Worm (Caenorhabditis elegans) whole organism, mixed stage, embryonic: ENCODE data around the gene ubc-7.

Source experiments
- M03D4.4 ChIP-seq: sonication (generic microtip); optimal IDR thresholded peaks from 2 replicates; lab custom pipeline; 2017; ENCODE audit warnings: mild to moderate bottlenecking, missing genetic modification characterization, missing compliant biosample characterization
- bed-3 ChIP-seq: fragments of 200-800 bp; sonication (Bioruptor generic); optimal IDR thresholded peaks from 3 replicates; lab custom pipeline; 2018; ENCODE audit warnings: mild to moderate bottlenecking, missing genetic modification characterization, moderate library complexity, missing compliant biosample characterization
- blmp-1 ChIP-seq: fragments of 150-350 bp; optimal IDR thresholded peaks from 2 replicates; lab custom pipeline; 2014; ENCODE audit warnings: missing biosample characterization, missing genetic modification characterization
- ceh-39 ChIP-seq: fragments of 150-350 bp; optimal IDR thresholded peaks from 2 replicates; lab custom pipeline; 2014; ENCODE audit warnings: missing biosample characterization, missing genetic modification characterization
- ceh-43 ChIP-seq: fragments of 200-800 bp; sonication (Bioruptor generic); optimal IDR thresholded peaks from 2 replicates; lab custom pipeline; 2018; ENCODE audit warnings: mild to moderate bottlenecking, missing genetic modification characterization, moderate library complexity, missing compliant biosample characterization
- ces-1 ChIP-seq: fragments of 150-350 bp; optimal IDR thresholded peaks from 2 replicates; lab custom pipeline; 2014; ENCODE audit warnings: missing biosample characterization, missing genetic modification reagents, missing genetic modification characterization
- cnd-1 ChIP-seq: fragments of 200-800 bp; sonication (Bioruptor generic); optimal IDR thresholded peaks from 2 replicates; lab custom pipeline; 2018; ENCODE audit warnings: mild to moderate bottlenecking, missing genetic modification characterization, missing compliant biosample characterization
- drap-1 ChIP-seq: fragments of 200-800 bp; sonication (Bioruptor generic); optimal IDR thresholded peaks from 3 replicates; lab custom pipeline; 2018; ENCODE audit warnings: mild to moderate bottlenecking, missing genetic modification characterization, missing compliant biosample characterization
- elt-3 ChIP-seq: fragments of 150-350 bp; optimal IDR thresholded peaks from 2 replicates; lab custom pipeline; 2014; ENCODE audit warnings: missing biosample characterization, missing genetic modification characterization
- flh-1 ChIP-seq: fragments of 200-800 bp; sonication (Bioruptor generic); optimal IDR thresholded peaks from 2 replicates; lab custom pipeline; 2018; ENCODE audit warnings: mild to moderate bottlenecking, missing genetic modification characterization, moderate library complexity, missing compliant biosample characterization
- ham-2 ChIP-seq: fragments of 200-800 bp; sonication (Bioruptor generic); optimal IDR thresholded peaks from 2 replicates; lab custom pipeline; 2018; ENCODE audit warnings: mild to moderate bottlenecking, missing genetic modification characterization, missing compliant biosample characterization
- hlh-1 ChIP-seq: fragments of 150-350 bp; optimal IDR thresholded peaks from 2 replicates; lab custom pipeline; 2014; ENCODE audit warnings: missing biosample characterization, missing genetic modification reagents, missing genetic modification characterization
- lin-13 ChIP-seq: fragments of 150-350 bp; optimal IDR thresholded peaks from 2 replicates; lab custom pipeline; 2014; ENCODE audit warnings: missing biosample characterization, missing genetic modification characterization
- mab-5 ChIP-seq: fragments of 150-350 bp; optimal IDR thresholded peaks from 2 replicates; lab custom pipeline; 2014; ENCODE audit warnings: missing biosample characterization, missing genetic modification characterization
- nhr-12 ChIP-seq: fragments of 150-350 bp; optimal IDR thresholded peaks from 2 replicates; lab custom pipeline; 2014; ENCODE audit warnings: missing biosample characterization, missing genetic modification characterization
- nhr-76 ChIP-seq: sonication (generic microtip); optimal IDR thresholded peaks from 2 replicates; lab custom pipeline; 2017; ENCODE audit warnings: missing biosample characterization, missing genetic modification characterization
- pha-4 ChIP-seq: fragments of 150-350 bp; optimal IDR thresholded peaks from 2 replicates; lab custom pipeline; 2018; ENCODE audit warnings: missing biosample characterization, missing genetic modification reagents, missing genetic modification characterization
- sem-2 ChIP-seq: fragments of 200-800 bp; sonication (Bioruptor generic); optimal IDR thresholded peaks from 2 replicates; lab custom pipeline; 2018; ENCODE audit warnings: mild to moderate bottlenecking, missing genetic modification characterization, missing compliant biosample characterization
- snpc-4 ChIP-seq: fragments of 150-350 bp; optimal IDR thresholded peaks from 2 replicates; lab custom pipeline; 2014; ENCODE audit warnings: missing biosample characterization, missing genetic modification characterization
- tbx-8 ChIP-seq: fragments of 200-800 bp; sonication (Bioruptor generic); optimal IDR thresholded peaks from 2 replicates; lab custom pipeline; 2018; ENCODE audit warnings: mild to moderate bottlenecking, missing genetic modification characterization, moderate library complexity, missing compliant biosample characterization
- unc-39 ChIP-seq: fragments of 150-350 bp; optimal IDR thresholded peaks from 2 replicates; lab custom pipeline; 2014; ENCODE audit warnings: missing biosample characterization, missing genetic modification characterization
- zip-8 ChIP-seq: fragments of 150-350 bp; optimal IDR thresholded peaks from 2 replicates; lab custom pipeline; 2014; ENCODE audit warnings: missing biosample characterization, missing genetic modification characterization
- ztf-11 ChIP-seq: fragments of 150-350 bp; optimal IDR thresholded peaks from 2 replicates; lab custom pipeline; 2014; ENCODE audit warnings: missing biosample characterization, missing genetic modification characterization

The ubc-7 gene

DNA sequence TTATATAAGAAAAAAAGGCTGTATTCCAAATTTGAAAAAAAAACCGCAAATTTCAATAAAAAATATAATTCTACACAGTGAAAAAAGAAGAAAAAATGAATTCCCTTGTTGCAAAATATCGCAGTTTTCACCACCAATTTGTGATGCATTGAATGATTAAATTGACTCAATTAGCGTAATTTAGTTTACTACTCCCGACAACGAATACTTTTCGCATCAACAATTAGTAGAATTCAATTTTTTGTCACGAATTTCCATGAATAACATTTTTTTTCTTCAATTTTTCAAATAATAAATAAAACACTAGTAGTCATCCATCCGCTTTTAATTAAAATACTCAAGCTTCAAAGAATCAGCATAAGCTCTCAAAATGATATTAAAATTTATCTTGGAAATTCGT lies 45.7 kb downstream of the ubc-7 start:
- TF ChIP-seq bed-3 (GFP tag; lab: Kevin White, UChicago): no peak
- TF ChIP-seq drap-1 (GFP tag; lab: Kevin White, UChicago): no peak
- TF ChIP-seq ces-1 (GFP tag; lab: Kevin White, UChicago): peak; percentile 98
- no peak for TF ChIP-seq snpc-4 (tag; lab: Kevin White, UChicago)
- no peak for TF ChIP-seq cnd-1 (tag; lab: Kevin White, UChicago)

- TF ChIP-seq M03D4.4 (tag; lab: Kevin White, UChicago) (no peak), ces-1 (GFP tag; lab: Kevin White, UChicago) (peak; percentile 89), blmp-1 (no peak), pha-4 (tag; lab: Kevin White, UChicago) (no peak)
Observed at ce11 chrIII:9583224-9583623, 47.7 kb downstream of the ubc-7 start.

ce11 chrIII:9582240-9582639 lies 48.7 kb downstream of the ubc-7 start, which contains the start of gene C48B4.3:
Gene C48B4.3, minus strand, starts transcription at chrIII:9582388.
- no peak for TF ChIP-seq elt-3 (tag; lab: Kevin White, UChicago)
- no peak for TF ChIP-seq unc-39 (tag; lab: Kevin White, UChicago)
- TF ChIP-seq zip-8 (tag; lab: Kevin White, UChicago): no peak
- TF ChIP-seq snpc-4 (tag; lab: Kevin White, UChicago): no peak
- TF ChIP-seq ztf-11 (tag; lab: Kevin White, UChicago): no peak
- TF ChIP-seq sem-2 (GFP tag; lab: Kevin White, UChicago): no peak
- TF ChIP-seq hlh-1 (tag; lab: Kevin White, UChicago): no peak
- TF ChIP-seq blmp-1: no peak
- no peak for TF ChIP-seq ceh-43
- no peak for TF ChIP-seq bed-3 (GFP tag; lab: Kevin White, UChicago)
- TF ChIP-seq cnd-1 (tag; lab: Kevin White, UChicago): no peak
- no peak for TF ChIP-seq ceh-39 (tag; lab: Kevin White, UChicago)
- no peak for TF ChIP-seq lin-13 (tag; lab: Kevin White, UChicago)
- no peak for TF ChIP-seq mab-5 (tag; lab: Kevin White, UChicago)
- no peak for TF ChIP-seq tbx-8 (GFP tag; lab: Kevin White, UChicago)
- TF ChIP-seq nhr-76 (tag; lab: Kevin White, UChicago): no peak
- no peak for TF ChIP-seq nhr-12 (tag; lab: Kevin White, UChicago)
- no peak for TF ChIP-seq ham-2 (GFP tag; lab: Kevin White, UChicago)
- TF ChIP-seq ces-1 (GFP tag; lab: Kevin White, UChicago): no peak
- no peak for TF ChIP-seq flh-1
